Worm (Caenorhabditis elegans): ENCODE measurements around the gene F58E6.4.

- TF ChIP-seq nhr-28 (tag; optimal IDR thresholded peaks at IDR 0.05) (no peak), lin-13 (tag; optimal IDR thresholded peaks at IDR 0.05) (no peak), unc-62 (GFP tag; optimal IDR thresholded peaks at IDR 0.05) (no peak)
These were observed 34.0 kb upstream of the F58E6.4 start for ce11 chrV:9784215-9784614.
